Fruit fly (Drosophila melanogaster): ENCODE measurements around the gene CG42688.

The CG42688 gene

dm6 chr2L:19140257-19140983 lies 42.2 kb downstream of the CG42688 start:
- TF ChIP-seq fd59A (GFP tag; optimal IDR thresholded peaks at IDR 0.05), result no peak
- TF ChIP-seq CG6808 (GFP tag; optimal IDR thresholded peaks at IDR 0.05), result peak; percentile 17
- no peak for TF ChIP-seq achi (GFP tag; optimal IDR thresholded peaks at IDR 0.05)
- no peak for TF ChIP-seq CG8632 (GFP tag; optimal IDR thresholded peaks at IDR 0.05)
- TF ChIP-seq CG3032 (tag; optimal IDR thresholded peaks at IDR 0.05), result peak; percentile 25
- peak; percentile 51 for TF ChIP-seq dsx (GFP tag; optimal IDR thresholded peaks at IDR 0.05; ENCODE audit: poor library complexity, severe bottlenecking)
- no peak for TF ChIP-seq CG8319 (GFP tag; optimal IDR thresholded peaks at IDR 0.05)
- TF ChIP-seq CG6854 (GFP tag; optimal IDR thresholded peaks at IDR 0.05), result peak; percentile 49
- TF ChIP-seq dac (GFP tag; optimal IDR thresholded peaks at IDR 0.05), result no peak
- peak; percentile 61 for TF ChIP-seq svp (GFP tag)
- peak; percentile 61 for TF ChIP-seq Eip75B (GFP tag; optimal IDR thresholded peaks at IDR 0.05)
- TF ChIP-seq spab (GFP tag; optimal IDR thresholded peaks at IDR 0.05), result peak; percentile 27
- peak; percentile 20 for TF ChIP-seq CG11762 (GFP tag; optimal IDR thresholded peaks at IDR 0.05; ENCODE audit: insufficient read depth)
- TF ChIP-seq CG31627 (GFP tag; optimal IDR thresholded peaks at IDR 0.05), result peak; percentile 17
- peak; percentile 85 for TF ChIP-seq fkh (GFP tag; optimal IDR thresholded peaks at IDR 0.05)
- TF ChIP-seq pdm3 (GFP tag; optimal IDR thresholded peaks at IDR 0.05), result no peak
- no peak for TF ChIP-seq Lpt (GFP tag; optimal IDR thresholded peaks at IDR 0.05)
- TF ChIP-seq topi (GFP tag; optimal IDR thresholded peaks at IDR 0.05), result no peak
- no peak for TF ChIP-seq Sox14 (GFP tag; optimal IDR thresholded peaks at IDR 0.05)
- TF ChIP-seq Met (GFP tag; optimal IDR thresholded peaks at IDR 0.05), result peak; percentile 57
- TF ChIP-seq OdsH (GFP tag; optimal IDR thresholded peaks at IDR 0.05), result no peak
- TF ChIP-seq Blimp-1 (GFP tag; optimal IDR thresholded peaks at IDR 0.05), result no peak
- TF ChIP-seq CG7368 (GFP tag; optimal IDR thresholded peaks at IDR 0.05), result peak; percentile 54
- no peak for TF ChIP-seq CG15336 (GFP tag; IDR thresholded peaks at IDR 0.05)
- no peak for TF ChIP-seq CG9139 (GFP tag; optimal IDR thresholded peaks at IDR 0.05)
- TF ChIP-seq Eip78C (GFP tag), result peak; percentile 57
- TF ChIP-seq CG6163 (GFP tag; IDR thresholded peaks at IDR 0.05), result peak; percentile 31; the same call in 1 of the 3 replicates
- peak; percentile 45 for TF ChIP-seq CG10669 (GFP tag; optimal IDR thresholded peaks at IDR 0.05)

- TF ChIP-seq CG8632 (GFP tag; optimal IDR thresholded peaks at IDR 0.05), result no peak
- TF ChIP-seq Met (GFP tag; optimal IDR thresholded peaks at IDR 0.05), result no peak
- TF ChIP-seq CG3032 (tag; optimal IDR thresholded peaks at IDR 0.05), result no peak
- TF ChIP-seq CG34406 (GFP tag; optimal IDR thresholded peaks at IDR 0.05), result no peak
- TF ChIP-seq OdsH (GFP tag; optimal IDR thresholded peaks at IDR 0.05), result no peak
- no peak for TF ChIP-seq eg (GFP tag; IDR thresholded peaks at IDR 0.05)
- TF ChIP-seq CG10631 (GFP tag; optimal IDR thresholded peaks at IDR 0.05), result no peak
Measured at dm6 chr2L:19139751-19140150, 42.9 kb downstream of the CG42688 start.

- TF ChIP-seq acj6 (GFP tag; optimal IDR thresholded peaks at IDR 0.05), result no peak
- no peak for TF ChIP-seq fd85E (GFP tag; optimal IDR thresholded peaks at IDR 0.05)
- TF ChIP-seq CG6792 (GFP tag; optimal IDR thresholded peaks at IDR 0.05), result no peak
- TF ChIP-seq Ets96B (tag; optimal IDR thresholded peaks at IDR 0.05), result peak; percentile 15
- no peak for TF ChIP-seq eg (GFP tag; IDR thresholded peaks at IDR 0.05)
- TF ChIP-seq CG10631 (GFP tag; optimal IDR thresholded peaks at IDR 0.05), result no peak
- TF ChIP-seq net (GFP tag; optimal IDR thresholded peaks at IDR 0.05), result no peak
- no peak for TF ChIP-seq CG9139 (GFP tag; optimal IDR thresholded peaks at IDR 0.05)
- no peak for TF ChIP-seq Hr39 (GFP tag; optimal IDR thresholded peaks at IDR 0.05)
- TF ChIP-seq lz (GFP tag; optimal IDR thresholded peaks at IDR 0.05), result no peak
- TF ChIP-seq CG6163 (GFP tag; IDR thresholded peaks at IDR 0.05), result no peak
- no peak for TF ChIP-seq CG1621 (tag; optimal IDR thresholded peaks at IDR 0.05)
- no peak for TF ChIP-seq Eip75B (GFP tag; optimal IDR thresholded peaks at IDR 0.05)
- TF ChIP-seq esn (GFP tag; optimal IDR thresholded peaks at IDR 0.05), result no peak
- no peak for TF ChIP-seq CG6808 (GFP tag; optimal IDR thresholded peaks at IDR 0.05)
- no peak for TF ChIP-seq Blimp-1 (GFP tag; optimal IDR thresholded peaks at IDR 0.05)
- no peak for TF ChIP-seq ss (GFP tag; optimal IDR thresholded peaks at IDR 0.05)
- no peak for TF ChIP-seq CG8319 (GFP tag; optimal IDR thresholded peaks at IDR 0.05)
- peak; percentile 13 for TF ChIP-seq CG10669 (GFP tag; optimal IDR thresholded peaks at IDR 0.05)
- TF ChIP-seq Eip78C (GFP tag), result peak; percentile 60
- TF ChIP-seq CG3919 (GFP tag; optimal IDR thresholded peaks at IDR 0.05), result no peak
- no peak for TF ChIP-seq spab (GFP tag; optimal IDR thresholded peaks at IDR 0.05)
- TF ChIP-seq Lpt (GFP tag; optimal IDR thresholded peaks at IDR 0.05), result no peak
- TF ChIP-seq fkh (GFP tag; optimal IDR thresholded peaks at IDR 0.05), result peak; percentile 14
- peak; percentile 19 for TF ChIP-seq CG3032 (tag; optimal IDR thresholded peaks at IDR 0.05)
Measured at dm6 chr2L:19138361-19139041, 44.1 kb downstream of the CG42688 start.
